Worm (Caenorhabditis elegans): ENCODE results near the gene ubc-8.

- no peak for TF ChIP-seq sptf-1 (tag; optimal IDR thresholded peaks at IDR 0.05)
- no peak for TF ChIP-seq nhr-76 (tag; optimal IDR thresholded peaks at IDR 0.05)
- no peak for TF ChIP-seq ceh-43 (GFP tag; optimal IDR thresholded peaks at IDR 0.05)
- no peak for TF ChIP-seq elt-1 (tag; optimal IDR thresholded peaks at IDR 0.05; ENCODE audit: borderline replicate concordance, insufficient read depth)
- no peak for TF ChIP-seq lsy-2 (tag; optimal IDR thresholded peaks at IDR 0.05)
- TF ChIP-seq mep-1 (tag; optimal IDR thresholded peaks at IDR 0.05) = no peak
- TF ChIP-seq sem-2 (GFP tag; optimal IDR thresholded peaks at IDR 0.05) = no peak
- no peak for TF ChIP-seq lin-13 (tag; optimal IDR thresholded peaks at IDR 0.05)
- TF ChIP-seq snpc-4 (tag; optimal IDR thresholded peaks at IDR 0.05) = no peak
- TF ChIP-seq nhr-28 (tag; optimal IDR thresholded peaks at IDR 0.05) = no peak
- TF ChIP-seq ham-2 (GFP tag; optimal IDR thresholded peaks at IDR 0.05) = no peak
- no peak for TF ChIP-seq pha-4 (tag; optimal IDR thresholded peaks at IDR 0.05)
Observed at ce11 chrIV:2670664-2671063, 36.4 kb downstream of the ubc-8 start.
